Worm (Caenorhabditis elegans) whole organism, late embryonic: Measurements from ENCODE around the gene Y73F4A.2.

ENCODE experiments used
- F13H6.1 ChIP-seq: sonication (generic microtip); optimal IDR thresholded peaks from 2 replicates; lab custom pipeline; 2016; ENCODE audit warnings: missing genetic modification characterization, missing compliant biosample characterization
- T23F11.4 ChIP-seq: fragments of 200-800 bp; sonication (Bioruptor generic); optimal IDR thresholded peaks from 2 replicates; lab custom pipeline; 2018; ENCODE audit warnings: mild to moderate bottlenecking, missing genetic modification characterization, missing compliant biosample characterization
- ceh-18 ChIP-seq: sonication (generic microtip); optimal IDR thresholded peaks from 2 replicates; lab custom pipeline; 2016; ENCODE audit warnings: missing genetic modification characterization, missing compliant biosample characterization
- ceh-19 ChIP-seq: fragments of 200-800 bp; sonication (Bioruptor generic); optimal IDR thresholded peaks from 2 replicates; lab custom pipeline; 2018; ENCODE audit warnings: mild to moderate bottlenecking, missing genetic modification characterization, missing compliant biosample characterization
- ceh-22 ChIP-seq: sonication (generic microtip); optimal IDR thresholded peaks from 2 replicates; lab custom pipeline; 2017; ENCODE audit warnings: missing biosample characterization, missing genetic modification characterization
- ceh-30 ChIP-seq: fragments of 150-350 bp; optimal IDR thresholded peaks from 2 replicates; lab custom pipeline; 2014; ENCODE audit warnings: missing biosample characterization, missing genetic modification characterization
- ceh-31 ChIP-seq: sonication (generic microtip); optimal IDR thresholded peaks from 2 replicates; lab custom pipeline; 2016; ENCODE audit warnings: missing genetic modification characterization, missing compliant biosample characterization
- ceh-34 ChIP-seq: sonication (generic microtip); optimal IDR thresholded peaks from 2 replicates; lab custom pipeline; 2016; ENCODE audit warnings: mild to moderate bottlenecking, missing genetic modification characterization, missing compliant biosample characterization
- ceh-48 ChIP-seq: sonication (generic microtip); optimal IDR thresholded peaks from 2 replicates; lab custom pipeline; 2016; ENCODE audit warnings: missing genetic modification characterization, inconsistent platforms, missing compliant biosample characterization
- ceh-6 ChIP-seq: fragments of 200-800 bp; sonication (Bioruptor generic); optimal IDR thresholded peaks from 2 replicates; lab custom pipeline; 2018; ENCODE audit warnings: mild to moderate bottlenecking, missing genetic modification characterization, missing compliant biosample characterization
- ceh-9 ChIP-seq: sonication (generic microtip); optimal IDR thresholded peaks from 2 replicates; lab custom pipeline; 2016; ENCODE audit warnings: mild to moderate bottlenecking, missing genetic modification characterization, inconsistent platforms, missing compliant biosample characterization
- dmd-4 ChIP-seq: sonication (generic microtip); optimal IDR thresholded peaks from 2 replicates; lab custom pipeline; 2016; ENCODE audit warnings: borderline replicate concordance, missing genetic modification characterization, missing compliant biosample characterization
- elt-4 ChIP-seq: sonication (generic microtip); optimal IDR thresholded peaks from 2 replicates; lab custom pipeline; 2016; ENCODE audit warnings: missing genetic modification characterization, missing compliant biosample characterization
- ets-4 ChIP-seq: sonication (generic microtip); optimal IDR thresholded peaks from 2 replicates; lab custom pipeline; 2016; ENCODE audit warnings: missing genetic modification characterization, missing compliant biosample characterization
- fax-1 ChIP-seq: sonication (generic microtip); optimal IDR thresholded peaks from 2 replicates; lab custom pipeline; 2016; ENCODE audit warnings: missing genotype, missing genetic modification characterization, missing compliant biosample characterization
- fkh-10 ChIP-seq: fragments of 150-350 bp; optimal IDR thresholded peaks from 2 replicates; lab custom pipeline; 2014; ENCODE audit warnings: missing biosample characterization, missing genetic modification reagents, missing genetic modification characterization
- fkh-6 ChIP-seq: sonication (generic microtip); optimal IDR thresholded peaks from 2 replicates; lab custom pipeline; 2016; ENCODE audit warnings: missing genetic modification characterization, missing compliant biosample characterization
- hlh-13 ChIP-seq: fragments of 200-800 bp; sonication (Bioruptor generic); optimal IDR thresholded peaks from 2 replicates; lab custom pipeline; 2018; ENCODE audit warnings: mild to moderate bottlenecking, missing genetic modification characterization, missing compliant biosample characterization
- hlh-15 ChIP-seq: sonication (generic microtip); optimal IDR thresholded peaks from 2 replicates; lab custom pipeline; 2016; ENCODE audit warnings: missing genetic modification characterization, missing compliant biosample characterization
- hlh-30 ChIP-seq: sonication (generic microtip); optimal IDR thresholded peaks from 2 replicates; lab custom pipeline; 2017; ENCODE audit warnings: antibody characterized with exemption, missing genetic modification characterization, missing compliant biosample characterization; ENCODE audit not compliant: insufficient read depth
- hlh-6 ChIP-seq: sonication (generic microtip); optimal IDR thresholded peaks from 2 replicates; lab custom pipeline; 2016; ENCODE audit warnings: missing genotype, missing genetic modification characterization, missing compliant biosample characterization
- hlh-8 ChIP-seq: sonication (generic microtip); optimal IDR thresholded peaks from 2 replicates; lab custom pipeline; 2016; ENCODE audit warnings: missing genotype, missing genetic modification characterization, missing compliant biosample characterization
- lin-11 ChIP-seq: fragments of 200-800 bp; sonication (Bioruptor generic); optimal IDR thresholded peaks from 2 replicates; lab custom pipeline; 2018; ENCODE audit warnings: mild to moderate bottlenecking, missing genetic modification characterization, missing compliant biosample characterization
- madf-2 ChIP-seq: sonication (generic microtip); optimal IDR thresholded peaks from 2 replicates; lab custom pipeline; 2017; ENCODE audit warnings: missing genetic modification characterization, missing compliant biosample characterization
- mec-3 ChIP-seq: sonication (generic microtip); optimal IDR thresholded peaks from 2 replicates; lab custom pipeline; 2016; ENCODE audit warnings: borderline replicate concordance, missing genetic modification characterization, missing compliant biosample characterization
- nfya-1 ChIP-seq: sonication (generic microtip); optimal IDR thresholded peaks from 2 replicates; lab custom pipeline; 2017; ENCODE audit warnings: missing genetic modification characterization, mild to moderate bottlenecking, missing compliant biosample characterization, antibody characterized with exemption, moderate library complexity
- npax-4 ChIP-seq: sonication (generic microtip); optimal IDR thresholded peaks from 2 replicates; lab custom pipeline; 2016; ENCODE audit warnings: missing genetic modification characterization, missing compliant biosample characterization
- pha-2 ChIP-seq: sonication (generic microtip); optimal IDR thresholded peaks from 2 replicates; lab custom pipeline; 2017; ENCODE audit warnings: mild to moderate bottlenecking, missing genetic modification characterization, missing compliant biosample characterization
- pqm-1 ChIP-seq: sonication (generic microtip); optimal IDR thresholded peaks from 2 replicates; lab custom pipeline; 2016; ENCODE audit warnings: missing genetic modification characterization, missing compliant biosample characterization
- ref-2 ChIP-seq: sonication (generic microtip); optimal IDR thresholded peaks from 2 replicates; lab custom pipeline; 2016; ENCODE audit warnings: missing genetic modification characterization, missing compliant biosample characterization
- rnt-1 ChIP-seq: sonication (generic microtip); optimal IDR thresholded peaks from 2 replicates; lab custom pipeline; 2016; ENCODE audit warnings: missing genetic modification characterization, missing compliant biosample characterization
- sdc-2 ChIP-seq: sonication (generic microtip); optimal IDR thresholded peaks from 2 replicates; lab custom pipeline; 2016; ENCODE audit warnings: missing genotype, missing genetic modification characterization, missing compliant biosample characterization
- sox-2 ChIP-seq: fragments of 200-800 bp; sonication (Bioruptor generic); IDR thresholded peaks from 2 replicates; pipeline ENCODE4 v1.3.6; 2022; ENCODE audit warnings: missing genetic modification reagents, missing genetic modification characterization, missing compliant biosample characterization
- tbx-2 ChIP-seq: sonication (generic microtip); optimal IDR thresholded peaks from 2 replicates; lab custom pipeline; 2016; ENCODE audit warnings: missing genetic modification characterization, missing compliant biosample characterization
- tbx-7 ChIP-seq: sonication (generic microtip); optimal IDR thresholded peaks from 2 replicates; lab custom pipeline; 2016; ENCODE audit warnings: missing genotype, missing genetic modification characterization, missing compliant biosample characterization
- ttx-3 ChIP-seq: sonication (generic microtip); optimal IDR thresholded peaks from 2 replicates; lab custom pipeline; 2016; ENCODE audit warnings: missing genetic modification reagents, missing genetic modification characterization, missing compliant biosample characterization
- unc-55 ChIP-seq: sonication (generic microtip); optimal IDR thresholded peaks from 2 replicates; lab custom pipeline; 2017; ENCODE audit warnings: missing biosample characterization, missing genetic modification reagents, missing genetic modification characterization
- unc-86 ChIP-seq: sonication (generic microtip); optimal IDR thresholded peaks from 2 replicates; lab custom pipeline; 2016; ENCODE audit warnings: missing genetic modification characterization, missing compliant biosample characterization

Gene Y73F4A.2

DNA sequence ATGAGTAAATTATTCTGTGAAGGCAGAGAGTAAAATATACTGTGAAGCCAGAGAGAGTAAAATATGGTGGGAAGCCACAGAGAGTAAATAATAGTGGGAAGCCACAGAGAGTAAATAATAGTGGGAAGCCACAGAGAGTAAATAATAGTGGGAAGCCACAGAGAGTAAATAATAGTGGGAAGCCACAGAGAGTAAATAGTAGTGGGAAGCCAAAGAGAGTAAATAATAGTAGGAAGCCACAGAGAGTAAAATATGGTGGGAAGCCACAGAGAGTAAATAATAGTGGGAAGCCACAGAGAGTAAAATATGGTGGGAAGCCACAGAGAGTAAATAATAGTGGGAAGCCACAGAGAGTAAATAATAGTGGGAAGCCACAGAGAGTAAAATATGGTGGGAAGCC lies 4.9 kb upstream of the Y73F4A.2 start:
- TF ChIP-seq sdc-2 (tag; lab: Kevin White, UChicago) (peak; percentile 22), tbx-2 (tag; lab: Kevin White, UChicago) (peak; percentile 37), elt-4 (tag; lab: Kevin White, UChicago) (peak; percentile 88), F13H6.1 (peak; percentile 52), mec-3 (peak; percentile 16), hlh-6 (tag; lab: Kevin White, UChicago) (peak; percentile 2), madf-2 (tag; lab: Kevin White, UChicago) (peak; percentile 57), hlh-8 (tag; lab: Kevin White, UChicago) (peak; percentile 30), ceh-34 (tag; lab: Kevin White, UChicago) (peak; percentile 5), fkh-6 (tag; lab: Kevin White, UChicago) (peak; percentile 26)
- TF ChIP-seq, all 69 proteins: peak for 10; not testable (repeated sequence) for 59

- TF ChIP-seq ceh-34 (tag; lab: Kevin White, UChicago), result no peak
- no peak for TF ChIP-seq hlh-15 (tag; lab: Kevin White, UChicago)
- TF ChIP-seq lin-11 (tag; lab: Kevin White, UChicago), result no peak
- TF ChIP-seq hlh-8 (tag; lab: Kevin White, UChicago), result no peak
- no peak for TF ChIP-seq fkh-6 (tag; lab: Kevin White, UChicago)
- TF ChIP-seq sox-2 (GFP tag; lab: Robert Waterston, UW), result no peak
- no peak for TF ChIP-seq unc-86 (tag; lab: Kevin White, UChicago)
- TF ChIP-seq ets-4 (tag; lab: Kevin White, UChicago), result no peak
- no peak for TF ChIP-seq madf-2 (tag; lab: Kevin White, UChicago)
- no peak for TF ChIP-seq hlh-30
Measured at ce11 chrIV:9045252-9045651, 2.1 kb upstream of the Y73F4A.2 start, which contains the start of gene Y73F4A.1. Gene Y73F4A.1 (minus strand): TSS chrIV:9045352.

DNA sequence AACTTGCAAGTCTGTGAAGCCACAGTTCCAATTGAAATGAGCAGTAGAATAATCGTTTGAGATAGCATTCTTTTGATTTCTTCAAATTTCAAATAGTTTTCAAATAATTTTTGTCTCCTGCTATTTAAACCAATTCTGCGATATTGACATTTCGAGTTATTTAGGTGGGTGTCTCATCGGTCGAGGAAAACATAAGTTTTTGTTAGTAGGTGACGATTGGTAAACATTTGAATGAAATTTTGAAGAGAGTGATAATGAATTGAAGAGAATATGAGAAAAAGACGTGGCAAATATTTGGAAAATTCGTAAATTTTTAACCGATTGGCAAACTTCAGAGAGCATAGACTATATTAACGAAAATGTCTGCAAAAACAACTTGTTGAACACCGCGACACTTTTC lies 2.8 kb downstream of the Y73F4A.2 start, which contains the start of gene Y73F4A.3:
Y73F4A.3 (minus strand) TSS at position 101 of the 400 bp plus-strand sequence.
- no peak for TF ChIP-seq npax-4 (tag; lab: Kevin White, UChicago)
- TF ChIP-seq ttx-3 (tag; lab: Kevin White, UChicago), result no peak
- no peak for TF ChIP-seq ref-2 (tag; lab: Kevin White, UChicago)
- no peak for TF ChIP-seq T23F11.4
- no peak for TF ChIP-seq sdc-2 (tag; lab: Kevin White, UChicago)
- no peak for TF ChIP-seq fkh-10 (GFP tag; lab: Kevin White, UChicago)
- TF ChIP-seq hlh-13 (GFP tag; lab: Kevin White, UChicago), result no peak
- TF ChIP-seq pha-2, result no peak
- TF ChIP-seq hlh-8 (tag; lab: Kevin White, UChicago), result no peak
- no peak for TF ChIP-seq ceh-19
- no peak for TF ChIP-seq ceh-30 (tag; lab: Kevin White, UChicago)
- TF ChIP-seq ceh-31 (tag; lab: Kevin White, UChicago), result no peak
- TF ChIP-seq fkh-6 (tag; lab: Kevin White, UChicago), result no peak
- no peak for TF ChIP-seq ceh-48 (tag; lab: Kevin White, UChicago)

- TF ChIP-seq elt-4 (tag; lab: Kevin White, UChicago) (no peak), rnt-1 (tag; lab: Kevin White, UChicago) (no peak), unc-55 (GFP tag; lab: Kevin White, UChicago) (no peak), fax-1 (no peak), ets-4 (tag; lab: Kevin White, UChicago) (no peak), dmd-4 (tag; lab: Kevin White, UChicago) (no peak), hlh-30 (no peak), tbx-7 (no peak), ceh-30 (tag; lab: Kevin White, UChicago) (no peak), hlh-6 (tag; lab: Kevin White, UChicago) (no peak), npax-4 (tag; lab: Kevin White, UChicago) (no peak), ceh-18 (tag; lab: Kevin White, UChicago) (no peak), ceh-6 (GFP tag; lab: Kevin White, UChicago) (no peak), pqm-1 (tag; lab: Kevin White, UChicago) (no peak), nfya-1 (tag; lab: Kevin White, UChicago) (no peak), ceh-22 (tag; lab: Kevin White, UChicago) (no peak), ceh-9 (tag; lab: Kevin White, UChicago) (no peak)
Measured at ce11 chrIV:9037063-9037462, 6.1 kb downstream of the Y73F4A.2 start, which contains the start of gene C53D6.7. Gene C53D6.7 (minus strand): TSS chrIV:9037163.
